Worm (Caenorhabditis elegans) whole organism, L4 larva: ENCODE data around the gene F07C6.2.

ENCODE experiments used
- Y105C5A.15 ChIP-seq: fragments of 200-800 bp; sonication (Bioruptor generic); IDR thresholded peaks from 2 replicates; pipeline ENCODE4 v1.3.6; 2022; ENCODE audit warnings: missing genetic modification characterization, missing compliant biosample characterization
- ces-1 ChIP-seq: fragments of 150-350 bp; sonication (generic microtip); optimal IDR thresholded peaks from 4 replicates; lab custom pipeline; 2014; ENCODE audit warnings: missing biosample characterization, missing genetic modification reagents, missing genetic modification characterization
- nhr-10 ChIP-seq: fragments of 150-350 bp; optimal IDR thresholded peaks from 2 replicates; lab custom pipeline; 2014; ENCODE audit warnings: missing biosample characterization, missing genetic modification characterization
- nhr-237 ChIP-seq: sonication (generic microtip); optimal IDR thresholded peaks from 2 replicates; lab custom pipeline; 2017; ENCODE audit warnings: missing biosample characterization, missing genetic modification characterization
- pqm-1 ChIP-seq: sonication (generic microtip); optimal IDR thresholded peaks from 2 replicates; lab custom pipeline; 2017; ENCODE audit warnings: missing biosample characterization, missing genetic modification characterization

ce11 chrIV:12780980-12781379 is 10.0 kb upstream of the F07C6.2 start:
- TF ChIP-seq pqm-1 (no peak), ces-1 (GFP tag; lab: Kevin White, UChicago) (no peak), nhr-237 (tag; lab: Kevin White, UChicago) (no peak), nhr-10 (tag; lab: Kevin White, UChicago) (no peak), Y105C5A.15 (GFP tag; lab: Robert Waterston, UW) (no peak)
